Worm (Caenorhabditis elegans): ENCODE results near the gene gpa-10.

ce11 chrV:6835242-6835641 lies 19.4 kb downstream of the gpa-10 start, which contains the start of the genes T15B7.14 and col-143:
- TF ChIP-seq ceh-36 (tag; optimal IDR thresholded peaks at IDR 0.05) (no peak), ama-1 (optimal IDR thresholded peaks at IDR 0.05) (no peak), hnd-1 (tag; optimal IDR thresholded peaks at IDR 0.05) (no peak), hmg-4 (GFP tag; optimal IDR thresholded peaks at IDR 0.05) (no peak), ceh-13 (GFP tag; optimal IDR thresholded peaks at IDR 0.05) (no peak), F13C5.2 (tag; optimal IDR thresholded peaks at IDR 0.05) (no peak), tbx-11 (GFP tag; IDR thresholded peaks at IDR 0.05) (no peak), pes-1 (GFP tag; IDR thresholded peaks at IDR 0.05) (no peak), B0310.2 (tag; optimal IDR thresholded peaks at IDR 0.05) (no peak)
